Worm (Caenorhabditis elegans) whole organism, L1 larva: ENCODE measurements around the gene K01B6.4.
A peak's percentile ranks its signal among the peaks of the same experiment; 100 is the strongest.

Experiments
- C16A3.4 ChIP-seq: fragments of 150-350 bp; optimal IDR thresholded peaks from 2 replicates; lab custom pipeline; 2014; ENCODE audit warnings: missing biosample characterization, missing genetic modification characterization
- F16B12.6 ChIP-seq: fragments of 150-350 bp; optimal IDR thresholded peaks from 2 replicates; lab custom pipeline; 2014; ENCODE audit warnings: missing biosample characterization, missing genetic modification characterization
- Y116A8C.19 ChIP-seq: sonication (generic microtip); optimal IDR thresholded peaks from 2 replicates; lab custom pipeline; 2016; ENCODE audit warnings: missing compliant biosample characterization, missing genetic modification characterization, borderline replicate concordance
- alr-1 ChIP-seq: fragments of 200-800 bp; sonication (Bioruptor generic); optimal IDR thresholded peaks from 2 replicates; lab custom pipeline; 2018; ENCODE audit warnings: borderline replicate concordance, mild to moderate bottlenecking, missing genetic modification characterization, missing compliant biosample characterization
- ama-1 ChIP-seq: fragments of 150-350 bp; optimal IDR thresholded peaks from 2 replicates; lab custom pipeline; 2014
- blmp-1 ChIP-seq: fragments of 150-350 bp; optimal IDR thresholded peaks from 2 replicates; lab custom pipeline; 2014; ENCODE audit warnings: missing biosample characterization, missing genetic modification characterization
- ceh-63 ChIP-seq: fragments of 200-800 bp; sonication (Bioruptor generic); optimal IDR thresholded peaks from 2 replicates; lab custom pipeline; 2018; ENCODE audit warnings: mild to moderate bottlenecking, missing genetic modification characterization, missing compliant biosample characterization
- dpl-1 ChIP-seq, 3 experiments: fragments of 150-350 bp in 2 of 3; sonication (generic microtip) in 1 of 3; optimal IDR thresholded peaks; 2 replicates each; lab custom pipeline; 2014 to 2017; ENCODE audit warnings: missing biosample characterization in 3 of 3, missing genetic modification characterization in 3 of 3, missing genetic modification reagents in 3 of 3
- efl-1 ChIP-seq, 4 experiments: fragments of 150-350 bp; optimal IDR thresholded peaks in 3 of 4; peaks in 1 of 4; 1 replicate in 1 of 4; 2 replicates in 3 of 4; lab custom pipeline; 2014; ENCODE audit warnings: missing biosample characterization in 2 of 4, missing genetic modification characterization in 2 of 4, missing genetic modification reagents in 2 of 4
- efl-3 ChIP-seq: fragments of 200-800 bp; sonication (Bioruptor generic); optimal IDR thresholded peaks from 2 replicates; lab custom pipeline; 2018; ENCODE audit warnings: mild to moderate bottlenecking, missing genetic modification characterization, missing compliant biosample characterization
- egl-27 ChIP-seq, 2 experiments: fragments of 150-350 bp in 1 of 2; sonication (generic microtip); optimal IDR thresholded peaks; 3 replicates each; lab custom pipeline; 2017 to 2018; ENCODE audit warnings: missing biosample characterization in 2 of 2, missing genetic modification characterization in 2 of 2, missing genetic modification reagents in 2 of 2
- fkh-10 ChIP-seq: sonication (generic microtip); optimal IDR thresholded peaks from 2 replicates; lab custom pipeline; 2017; ENCODE audit warnings: missing biosample characterization, missing genetic modification reagents, missing genetic modification characterization
- grh-1 ChIP-seq: fragments of 200-800 bp; sonication (Bioruptor generic); IDR thresholded peaks from 2 replicates; pipeline ENCODE4 v1.3.6; 2022; ENCODE audit warnings: missing genetic modification reagents, missing genetic modification characterization, missing compliant biosample characterization
- hlh-17 ChIP-seq: fragments of 200-800 bp; sonication (Bioruptor generic); optimal IDR thresholded peaks from 2 replicates; lab custom pipeline; 2018; ENCODE audit warnings: missing genetic modification characterization, mild to moderate bottlenecking, missing compliant biosample characterization, moderate library complexity, borderline replicate concordance
- irx-1 ChIP-seq: sonication (generic microtip); optimal IDR thresholded peaks from 2 replicates; lab custom pipeline; 2016; ENCODE audit warnings: missing genetic modification characterization, missing compliant biosample characterization
- isw-1 ChIP-seq: fragments of 200-800 bp; sonication (Bioruptor generic); IDR thresholded peaks from 2 replicates; pipeline ENCODE4 v1.3.6; 2022; ENCODE audit warnings: missing genetic modification characterization, missing compliant biosample characterization
- jun-1 ChIP-seq: fragments of 150-350 bp; optimal IDR thresholded peaks from 2 replicates; lab custom pipeline; 2014; ENCODE audit warnings: missing biosample characterization, missing genetic modification reagents, missing genetic modification characterization
- lin-13 ChIP-seq: fragments of 150-350 bp; optimal IDR thresholded peaks from 2 replicates; lab custom pipeline; 2014; ENCODE audit warnings: missing biosample characterization, missing genetic modification reagents, missing genetic modification characterization
- lin-14 ChIP-seq: fragments of 200-800 bp; sonication (Bioruptor generic); optimal IDR thresholded peaks from 2 replicates; lab custom pipeline; 2018; ENCODE audit warnings: mild to moderate bottlenecking, missing genetic modification characterization, moderate library complexity, missing compliant biosample characterization
- lin-35 ChIP-seq, 2 experiments: fragments of 150-350 bp; optimal IDR thresholded peaks; 2 replicates each; lab custom pipeline; 2014; ENCODE audit warnings: missing biosample characterization in 2 of 2, missing genetic modification characterization in 2 of 2, missing genetic modification reagents in 2 of 2
- lir-3 ChIP-seq: sonication (generic microtip); optimal IDR thresholded peaks from 2 replicates; lab custom pipeline; 2016; ENCODE audit warnings: mild to moderate bottlenecking, missing genetic modification characterization, moderate library complexity, missing compliant biosample characterization; ENCODE audit not compliant: poor library complexity
- lsy-2 ChIP-seq, 2 experiments: fragments of 150-350 bp; optimal IDR thresholded peaks; 2 replicates each; lab custom pipeline; 2014; ENCODE audit warnings: missing biosample characterization in 2 of 2, missing genetic modification characterization in 2 of 2
- mef-2 ChIP-seq: fragments of 150-350 bp; optimal IDR thresholded peaks from 2 replicates; lab custom pipeline; 2014; ENCODE audit warnings: missing biosample characterization, missing genetic modification characterization
- mep-1 ChIP-seq: fragments of 150-350 bp; optimal IDR thresholded peaks from 2 replicates; lab custom pipeline; 2014; ENCODE audit warnings: missing biosample characterization, missing genetic modification characterization
- nhr-20 ChIP-seq: sonication (generic microtip); optimal IDR thresholded peaks from 2 replicates; lab custom pipeline; 2016; ENCODE audit warnings: mild to moderate bottlenecking, missing genetic modification characterization, missing compliant biosample characterization
- nhr-28 ChIP-seq: fragments of 150-350 bp; optimal IDR thresholded peaks from 2 replicates; lab custom pipeline; 2014; ENCODE audit warnings: missing biosample characterization, missing genetic modification characterization
- nhr-47 ChIP-seq: sonication (generic microtip); optimal IDR thresholded peaks from 2 replicates; lab custom pipeline; 2016; ENCODE audit warnings: mild to moderate bottlenecking, missing genetic modification characterization, moderate library complexity, missing compliant biosample characterization
- nhr-71 ChIP-seq: sonication (generic microtip); optimal IDR thresholded peaks from 2 replicates; lab custom pipeline; 2016; ENCODE audit warnings: mild to moderate bottlenecking, missing genetic modification characterization, moderate library complexity, missing compliant biosample characterization
- nhr-77 ChIP-seq: fragments of 150-350 bp; optimal IDR thresholded peaks from 2 replicates; lab custom pipeline; 2014; ENCODE audit warnings: missing biosample characterization, missing genetic modification characterization
- nhr-84 ChIP-seq: sonication (generic microtip); optimal IDR thresholded peaks from 2 replicates; lab custom pipeline; 2017; ENCODE audit warnings: missing biosample characterization, missing genetic modification characterization
- nhr-85 ChIP-seq: sonication (generic microtip); peaks from one replicate; lab custom pipeline; 2016; ENCODE audit warnings: missing genetic modification characterization, inconsistent platforms, missing compliant biosample characterization
- nhr-90 ChIP-seq: sonication (generic microtip); optimal IDR thresholded peaks from 2 replicates; lab custom pipeline; 2016; ENCODE audit warnings: mild to moderate bottlenecking, missing genetic modification characterization, missing compliant biosample characterization; ENCODE audit not compliant: poor library complexity
- pag-3 ChIP-seq: sonication (generic microtip); optimal IDR thresholded peaks from 2 replicates; lab custom pipeline; 2017; ENCODE audit warnings: missing genetic modification characterization, mild to moderate bottlenecking, missing compliant biosample characterization, antibody characterized with exemption, borderline replicate concordance; ENCODE audit not compliant: insufficient read depth
- pqm-1 ChIP-seq: sonication (generic microtip); optimal IDR thresholded peaks from 3 replicates; lab custom pipeline; 2017; ENCODE audit warnings: missing biosample characterization, missing genetic modification characterization
- rnt-1 ChIP-seq: sonication (generic microtip); optimal IDR thresholded peaks from 2 replicates; lab custom pipeline; 2016; ENCODE audit warnings: mild to moderate bottlenecking, missing genetic modification characterization, moderate library complexity, missing compliant biosample characterization
- snu-23 ChIP-seq: sonication (generic microtip); optimal IDR thresholded peaks from 2 replicates; lab custom pipeline; 2016; ENCODE audit warnings: missing genetic modification characterization, missing compliant biosample characterization
- sox-4 ChIP-seq: sonication (generic microtip); optimal IDR thresholded peaks from 2 replicates; lab custom pipeline; 2016; ENCODE audit warnings: missing genetic modification characterization, missing compliant biosample characterization
- swsn-7 ChIP-seq: sonication (generic microtip); optimal IDR thresholded peaks from 2 replicates; lab custom pipeline; 2016; ENCODE audit warnings: missing genetic modification characterization, missing compliant biosample characterization
- tbx-2 ChIP-seq: sonication (generic microtip); optimal IDR thresholded peaks from 2 replicates; lab custom pipeline; 2016; ENCODE audit warnings: missing genetic modification characterization, missing compliant biosample characterization
- tlp-1 ChIP-seq: fragments of 150-350 bp; optimal IDR thresholded peaks from 2 replicates; lab custom pipeline; 2014; ENCODE audit warnings: missing biosample characterization, missing genetic modification characterization
- unc-130 ChIP-seq: fragments of 150-350 bp; optimal IDR thresholded peaks from 2 replicates; lab custom pipeline; 2017; ENCODE audit warnings: missing biosample characterization, missing genetic modification characterization, inconsistent platforms
- unc-62 ChIP-seq: fragments of 150-350 bp; optimal IDR thresholded peaks from 2 replicates; lab custom pipeline; 2014; ENCODE audit warnings: missing biosample characterization, missing genetic modification reagents, missing genetic modification characterization
- unc-98 ChIP-seq: fragments of 200-800 bp; sonication (Bioruptor generic); IDR thresholded peaks from 2 replicates; pipeline ENCODE4 v1.3.6; 2022; ENCODE audit warnings: missing genetic modification characterization, missing compliant biosample characterization
- vab-15 ChIP-seq: sonication (generic microtip); optimal IDR thresholded peaks from 2 replicates; lab custom pipeline; 2017; ENCODE audit warnings: missing genotype, mild to moderate bottlenecking, missing genetic modification characterization, missing compliant biosample characterization
- zag-1 ChIP-seq: fragments of 150-350 bp; optimal IDR thresholded peaks from 2 replicates; lab custom pipeline; 2014; ENCODE audit warnings: missing biosample characterization, missing genetic modification characterization

The K01B6.4 gene

DNA sequence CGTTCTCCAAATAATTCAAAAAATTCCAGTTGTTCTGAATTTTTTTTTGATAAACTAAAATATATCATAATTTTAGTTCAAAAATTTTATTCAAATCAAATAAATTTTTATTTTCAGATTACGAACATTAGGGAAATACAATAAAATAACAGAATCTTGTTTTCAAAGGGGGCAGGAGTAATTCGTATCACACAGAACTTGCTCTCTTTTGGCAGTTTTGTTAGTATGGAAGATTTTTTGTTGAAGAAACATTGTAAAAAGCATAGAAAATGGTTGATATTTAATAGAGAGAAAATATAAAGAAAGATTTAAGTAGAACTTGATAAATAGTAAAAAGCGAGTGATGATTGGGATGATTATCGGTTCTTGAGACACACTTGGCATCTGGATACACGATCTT, 39.6 kb upstream of the K01B6.4 start:
- TF ChIP-seq tbx-2 (no peak), lin-13 (no peak), nhr-77 (tag; lab: Kevin White, UChicago) (no peak), isw-1 (GFP tag; lab: Robert Waterston, UW) (no peak), pqm-1 (tag; lab: Kevin White, UChicago) (no peak), nhr-85 (tag; lab: Kevin White, UChicago) (no peak), lir-3 (tag; lab: Kevin White, UChicago) (no peak), swsn-7 (tag; lab: Kevin White, UChicago) (no peak), pag-3 (no peak), mef-2 (no peak), zag-1 (tag; lab: Kevin White, UChicago) (no peak), egl-27 (tag; optimal IDR thresholded peaks at IDR 0.05; lab: Kevin White, UChicago) (no peak), rnt-1 (tag; lab: Kevin White, UChicago) (no peak), ama-1 (no peak), unc-98 (GFP tag; lab: Robert Waterston, UW) (no peak), nhr-71 (no peak), nhr-90 (tag; lab: Kevin White, UChicago) (no peak)

DNA sequence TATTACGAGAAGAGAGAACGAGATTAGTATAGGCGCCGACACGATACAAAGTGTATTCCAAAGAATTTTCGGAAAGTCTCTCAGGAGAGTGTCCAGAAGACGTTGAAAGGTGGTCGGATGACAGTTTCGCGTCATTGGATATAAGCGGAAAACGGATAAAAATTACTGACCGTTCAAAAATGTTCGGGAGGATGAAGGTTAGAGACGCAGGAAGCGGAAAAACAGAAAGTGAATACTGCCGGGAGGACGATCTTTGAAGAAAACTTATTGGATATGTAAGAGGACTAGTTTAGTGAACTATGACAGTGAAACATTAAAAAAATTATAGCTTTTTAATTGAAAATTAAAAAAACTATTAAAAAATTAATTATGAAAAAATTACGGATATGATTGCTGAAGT, 37.8 kb upstream of the K01B6.4 start:
- TF ChIP-seq blmp-1 (tag; lab: Kevin White, UChicago) (peak; percentile 95), isw-1 (GFP tag; lab: Robert Waterston, UW) (no peak)

DNA sequence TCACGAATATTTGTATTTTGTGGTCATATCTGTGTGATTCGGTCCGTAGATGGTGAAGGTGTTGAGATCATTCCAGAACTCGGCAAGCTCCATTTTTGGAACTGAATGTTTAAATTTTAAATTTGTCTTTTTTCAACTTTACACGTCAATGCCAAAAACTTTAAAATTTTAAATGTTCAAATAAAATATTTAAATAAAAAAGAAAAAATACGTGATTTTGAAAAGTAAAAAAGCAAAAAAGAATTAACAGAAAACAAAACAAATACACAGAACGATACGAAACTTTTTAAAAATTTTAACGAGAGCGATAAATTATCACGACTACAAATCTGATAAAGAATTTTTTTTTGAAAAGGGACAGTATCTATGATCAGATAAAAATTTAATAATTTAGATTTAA, 36.9 kb upstream of the K01B6.4 start, which contains the start of gene elo-4:
elo-4 (minus strand) TSS at position 101 of the 400 bp plus-strand sequence.
- TF ChIP-seq irx-1 (tag; lab: Kevin White, UChicago) (no peak), unc-62 (no peak), lin-14 (no peak), isw-1 (GFP tag; lab: Robert Waterston, UW) (no peak), nhr-47 (tag; lab: Kevin White, UChicago) (no peak), dpl-1 (GFP tag; optimal IDR thresholded peaks at IDR 0.05; lab: Kevin White, UChicago) (no peak), Y116A8C.19 (tag; lab: Kevin White, UChicago) (no peak), fkh-10 (GFP tag; lab: Kevin White, UChicago) (no peak), sox-4 (tag; lab: Kevin White, UChicago) (no peak), unc-130 (tag; lab: Kevin White, UChicago) (no peak), lin-35 (GFP tag; optimal IDR thresholded peaks at IDR 0.05; lab: Kevin White, UChicago) (no peak), blmp-1 (tag; lab: Kevin White, UChicago) (no peak), nhr-28 (tag; lab: Kevin White, UChicago) (no peak), hlh-17 (GFP tag; lab: Kevin White, UChicago) (no peak), mep-1 (no peak), efl-3 (GFP tag; lab: Kevin White, UChicago) (no peak), tlp-1 (tag; lab: Kevin White, UChicago) (no peak), lir-3 (tag; lab: Kevin White, UChicago) (no peak), jun-1 (tag; lab: Kevin White, UChicago) (no peak)

DNA sequence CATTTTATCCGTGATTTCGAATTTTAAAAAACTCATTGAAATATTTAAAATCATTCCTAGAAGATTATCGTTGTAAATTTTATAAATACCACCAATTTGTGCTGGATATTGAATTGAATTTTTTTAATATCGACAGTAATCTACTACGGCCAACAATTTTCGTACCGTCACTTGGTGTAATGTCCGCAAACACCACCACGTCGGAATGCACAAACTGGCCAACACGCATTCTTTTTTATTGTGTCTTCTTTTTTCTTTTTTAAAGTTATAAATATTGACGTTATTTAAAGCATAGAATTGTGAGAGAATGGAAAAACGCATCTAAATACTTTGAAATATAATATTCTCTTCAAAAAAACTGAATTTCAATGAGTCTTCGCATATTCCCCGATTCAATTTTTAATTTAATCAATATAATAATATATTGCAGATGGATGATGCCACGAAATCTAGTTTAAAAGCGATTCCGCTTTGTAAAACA, 33.9 kb upstream of the K01B6.4 start, which contains the start of gene ufc-1:
ufc-1 (plus strand) TSS at position 431 of the 481 bp plus-strand sequence.
- peak; percentile 36 for TF ChIP-seq blmp-1 (tag; lab: Kevin White, UChicago)
- TF ChIP-seq tbx-2, result peak; percentile 12
- no peak for TF ChIP-seq zag-1 (tag; lab: Kevin White, UChicago)
- TF ChIP-seq swsn-7 (tag; lab: Kevin White, UChicago), result no peak
- peak in 2 of 3 experiments; percentile 41 to 43 for TF ChIP-seq dpl-1 (GFP tag; optimal IDR thresholded peaks at IDR 0.05; lab: Kevin White, UChicago)
- no peak for TF ChIP-seq irx-1 (tag; lab: Kevin White, UChicago)
- TF ChIP-seq lsy-2 (tag; optimal IDR thresholded peaks at IDR 0.05; lab: Kevin White, UChicago), result peak; percentile 49 to 59
- no peak for TF ChIP-seq isw-1 (GFP tag; lab: Robert Waterston, UW)
- TF ChIP-seq grh-1, result no peak
- no peak for TF ChIP-seq unc-62
- TF ChIP-seq snu-23 (GFP tag; lab: Kevin White, UChicago), result peak; percentile 35
- TF ChIP-seq ceh-63, result no peak
- TF ChIP-seq F16B12.6 (tag; lab: Kevin White, UChicago), result peak; percentile 86
- TF ChIP-seq mef-2, result no peak
- no peak for TF ChIP-seq nhr-84
- no peak for TF ChIP-seq vab-15
- peak; percentile 4 to 22 for TF ChIP-seq lin-35 (GFP tag; optimal IDR thresholded peaks at IDR 0.05; lab: Kevin White, UChicago)
- TF ChIP-seq nhr-20 (tag; lab: Kevin White, UChicago), result peak; percentile 28
- TF ChIP-seq alr-1 (tag; lab: Kevin White, UChicago), result no peak
- peak; percentile 32 to 50 for TF ChIP-seq efl-1 (optimal IDR thresholded peaks at IDR 0.05; lab: Kevin White, UChicago)
- TF ChIP-seq efl-1 (GFP tag; optimal IDR thresholded peaks at IDR 0.05 in 1 of 2; lab: Kevin White, UChicago), result peak; percentile 25 to 92
- TF ChIP-seq C16A3.4, result peak; percentile 24
